Fruit fly (Drosophila melanogaster): Measurements from ENCODE around the gene mtg.
A peak's percentile ranks its signal among the peaks of the same experiment; 100 is the strongest.

mtg gene

DNA sequence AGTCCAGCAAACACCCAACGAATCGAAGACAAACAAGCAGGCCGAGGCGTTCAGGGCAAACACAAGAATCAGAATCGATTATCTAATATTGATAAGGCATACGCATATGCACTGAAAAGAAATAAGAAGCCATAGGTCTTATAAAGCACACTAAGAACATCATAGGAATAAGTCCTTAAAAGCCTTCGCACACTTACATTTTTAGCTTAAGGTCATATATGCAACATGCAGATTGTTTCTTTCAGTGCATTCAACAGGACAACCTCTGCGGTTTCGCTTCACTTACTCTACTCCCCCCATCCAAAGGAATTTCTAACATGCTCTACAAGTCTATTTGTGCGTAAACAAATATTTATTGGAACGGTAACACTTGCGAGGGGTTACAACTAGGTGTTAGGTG is 37.7 kb upstream of the mtg start (continued):
- TF ChIP-seq CG7963 (GFP tag; IDR thresholded peaks at IDR 0.05; ENCODE audit: partially characterized antibody) = no peak
- TF ChIP-seq CG7839 (tag; optimal IDR thresholded peaks at IDR 0.05) = peak; percentile 61
- TF ChIP-seq gce (GFP tag; IDR thresholded peaks at IDR 0.05) = 0 out of 3 replicates have a peak, but pooled peaks have one; percentile 60
- no peak for TF ChIP-seq CG11456 (GFP tag; IDR thresholded peaks at IDR 0.05)
- TF ChIP-seq her (GFP tag; optimal IDR thresholded peaks at IDR 0.05) = peak; percentile 24
- TF ChIP-seq CG9797 (GFP tag; optimal IDR thresholded peaks at IDR 0.05) = no peak
- TF ChIP-seq C15 (GFP tag; IDR thresholded peaks at IDR 0.05) = no peak
- peak; percentile 38; the same call in 1 of the 3 replicates for TF ChIP-seq ase (GFP tag; IDR thresholded peaks at IDR 0.05)
- peak; percentile 47 for TF ChIP-seq org-1 (GFP tag; optimal IDR thresholded peaks at IDR 0.05)
- no peak for TF ChIP-seq mld (GFP tag; IDR thresholded peaks at IDR 0.05; ENCODE audit: partially characterized antibody)
- TF ChIP-seq tap (tag; optimal IDR thresholded peaks at IDR 0.05) = no peak
- TF ChIP-seq CG4854 (GFP tag; optimal IDR thresholded peaks at IDR 0.05) = no peak
- TF ChIP-seq ara (GFP tag; IDR thresholded peaks at IDR 0.05) = peak; percentile 88
- no peak for TF ChIP-seq eve (GFP tag; optimal IDR thresholded peaks at IDR 0.05)
- no peak for TF ChIP-seq ERR (GFP tag; optimal IDR thresholded peaks at IDR 0.05)
- peak; percentile 70 for TF ChIP-seq CG16863 (GFP tag; optimal IDR thresholded peaks at IDR 0.05)
- peak; percentile 39 for TF ChIP-seq CG1647 (GFP tag; optimal IDR thresholded peaks at IDR 0.05)
- TF ChIP-seq Hr78 (GFP tag; optimal IDR thresholded peaks at IDR 0.05) = peak in 1 of 2 experiments; percentile 26
- peak; percentile 44 for TF ChIP-seq trem (tag; optimal IDR thresholded peaks at IDR 0.05)
- peak; percentile 28; the same call in 2 of the 4 replicates for TF ChIP-seq Gug (GFP tag; IDR thresholded peaks at IDR 0.05)
- peak; percentile 41 for TF ChIP-seq slp2 (GFP tag; optimal IDR thresholded peaks at IDR 0.05)
- peak; percentile 61 for TF ChIP-seq CG10267 (tag; optimal IDR thresholded peaks at IDR 0.05)
- TF ChIP-seq Oaz (GFP tag; IDR thresholded peaks at IDR 0.05) = no peak
- TF ChIP-seq ci (GFP tag; IDR thresholded peaks at IDR 0.05) = peak; percentile 70; the same call in 2 of the 3 replicates
- peak; percentile 53; the same call in 1 of the 3 replicates for TF ChIP-seq CG7357 (GFP tag; IDR thresholded peaks at IDR 0.05)
- TF ChIP-seq pros (GFP tag; optimal IDR thresholded peaks at IDR 0.05) = peak; percentile 7
- TF ChIP-seq h (optimal IDR thresholded peaks at IDR 0.05) = no peak
- TF ChIP-seq ems (GFP tag; optimal IDR thresholded peaks at IDR 0.05) = peak; percentile 19
- peak; percentile 55 for TF ChIP-seq CG11504 (tag; optimal IDR thresholded peaks at IDR 0.05)
- peak; percentile 28 for TF ChIP-seq slbo (GFP tag; IDR thresholded peaks at IDR 0.05)
- TF ChIP-seq MESR4 (GFP tag; optimal IDR thresholded peaks at IDR 0.05) = no peak
- peak; percentile 53 for TF ChIP-seq CG13775 (GFP tag; optimal IDR thresholded peaks at IDR 0.05)
- no peak for TF ChIP-seq NFAT (GFP tag; IDR thresholded peaks at IDR 0.05)
- TF ChIP-seq emc (GFP tag; optimal IDR thresholded peaks at IDR 0.05) = no peak
- TF ChIP-seq nerfin-1 (tag; optimal IDR thresholded peaks at IDR 0.05) = peak; percentile 45
- TF ChIP-seq NC2α (GFP tag; optimal IDR thresholded peaks at IDR 0.05) = peak; percentile 13
- peak; percentile 50 for TF ChIP-seq Hsf (GFP tag; optimal IDR thresholded peaks at IDR 0.05)
- TF ChIP-seq ssp (GFP tag; IDR thresholded peaks at IDR 0.05) = peak; percentile 44; the same call in 1 of the 2 replicates
- TF ChIP-seq CG2120 (GFP tag; optimal IDR thresholded peaks at IDR 0.05) = no peak
- TF ChIP-seq klu (GFP tag; IDR thresholded peaks at IDR 0.05) = no peak
- TF ChIP-seq lola (GFP tag; optimal IDR thresholded peaks at IDR 0.05) = peak in 1 of 3 experiments; percentile 77
- TF ChIP-seq tna (GFP tag; IDR thresholded peaks at IDR 0.05; ENCODE audit: partially characterized antibody) = no peak
- peak; percentile 8 for TF ChIP-seq CG13624 (GFP tag; optimal IDR thresholded peaks at IDR 0.05)
- TF ChIP-seq CG43689 (GFP tag; IDR thresholded peaks at IDR 0.05) = no peak
- no peak for TF ChIP-seq CG12071 (GFP tag; optimal IDR thresholded peaks at IDR 0.05)
- TF ChIP-seq ken (GFP tag; IDR thresholded peaks at IDR 0.05) = 0 out of 3 replicates have a peak, but pooled peaks have one; percentile 57
- TF ChIP-seq CG1529 (GFP tag; optimal IDR thresholded peaks at IDR 0.05) = peak; percentile 49
- no peak for TF ChIP-seq CG8290 (GFP tag; optimal IDR thresholded peaks at IDR 0.05)
- no peak for TF ChIP-seq CG8290 (tag; optimal IDR thresholded peaks at IDR 0.05)
- no peak for TF ChIP-seq crc (GFP tag; optimal IDR thresholded peaks at IDR 0.05)
- peak; percentile 8 for TF ChIP-seq Sry-β (GFP tag; optimal IDR thresholded peaks at IDR 0.05)
- peak; percentile 72 for TF ChIP-seq az2 (GFP tag; optimal IDR thresholded peaks at IDR 0.05)

Measured in whole organism, embryonic.